Fruit fly (Drosophila melanogaster): ENCODE data around the gene TTLL3A.
A peak's percentile ranks its signal among the peaks of the same experiment; 100 is the strongest.

Gene TTLL3A

dm6 chr2L:6732566-6732965 is 7.4 kb downstream of the TTLL3A start, which contains the start of gene TTLL3B:
Gene TTLL3B, plus strand, starts transcription at chr2L:6732866.
- no peak for TF ChIP-seq CG17801 (GFP tag; optimal IDR thresholded peaks at IDR 0.05; ENCODE audit: partially characterized antibody)

DNA sequence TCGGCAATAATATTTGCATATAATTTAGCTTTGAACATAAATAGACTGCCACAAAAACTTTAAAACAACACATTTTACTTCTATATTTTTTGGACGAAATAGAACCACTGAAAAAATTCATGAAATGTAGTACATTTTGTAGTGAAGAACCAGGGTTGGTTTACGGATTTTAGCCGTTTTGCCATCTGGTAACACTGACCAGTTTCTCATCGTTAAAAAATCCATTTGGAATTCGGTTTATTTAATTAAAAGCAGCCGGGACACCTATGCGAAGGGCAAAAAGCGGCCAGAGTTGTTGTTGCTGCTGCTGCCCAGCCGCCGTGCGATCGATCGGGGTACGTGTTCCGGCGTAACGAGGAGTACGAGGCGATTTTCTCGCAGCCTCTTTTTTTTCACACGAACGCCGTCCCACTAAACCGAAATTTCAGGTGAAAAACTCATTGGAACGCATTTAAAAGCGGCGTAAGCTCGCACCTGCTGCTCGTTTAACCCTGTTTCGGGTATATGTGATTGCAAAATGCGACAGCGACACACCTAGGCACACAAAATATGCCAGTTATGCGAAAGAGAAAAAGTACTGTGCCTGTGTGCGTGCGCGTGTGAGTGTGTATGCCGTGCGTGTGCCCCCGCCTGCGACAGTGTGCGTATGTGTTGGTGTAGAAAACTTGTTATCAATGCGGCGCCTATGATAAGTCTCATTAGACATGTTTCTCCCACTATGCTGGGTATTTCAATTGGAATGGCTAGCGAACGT is 16.1 kb downstream of the TTLL3A start, which contains the start of gene Liprin-alpha:
Liprin-alpha (plus strand) TSS at position 154 of the 754 bp plus-strand sequence.
- TF ChIP-seq CG17801 (GFP tag; optimal IDR thresholded peaks at IDR 0.05; ENCODE audit: partially characterized antibody), result no peak

- TF ChIP-seq CG17801 (GFP tag; optimal IDR thresholded peaks at IDR 0.05; ENCODE audit: partially characterized antibody), result no peak
These were observed 16.9 kb downstream of the TTLL3A start, which contains the start of gene homer for dm6 chr2L:6722822-6723749. Gene homer, minus strand, starts transcription at chr2L:6723359.

- no peak for TF ChIP-seq CG17801 (GFP tag; optimal IDR thresholded peaks at IDR 0.05; ENCODE audit: partially characterized antibody)
These were observed 18.3 kb downstream of the TTLL3A start for dm6 chr2L:6721710-6722109.

dm6 chr2L:6717460-6717859 is 22.5 kb downstream of the TTLL3A start, which contains the start of gene Aatf:
Gene Aatf, plus strand, starts transcription at chr2L:6717625.
- peak; percentile 44 for TF ChIP-seq CG17801 (GFP tag; optimal IDR thresholded peaks at IDR 0.05; ENCODE audit: partially characterized antibody)

dm6 chr2L:6716921-6717320 is 23.1 kb downstream of the TTLL3A start:
- no peak for TF ChIP-seq CG17801 (GFP tag; optimal IDR thresholded peaks at IDR 0.05; ENCODE audit: partially characterized antibody)

DNA sequence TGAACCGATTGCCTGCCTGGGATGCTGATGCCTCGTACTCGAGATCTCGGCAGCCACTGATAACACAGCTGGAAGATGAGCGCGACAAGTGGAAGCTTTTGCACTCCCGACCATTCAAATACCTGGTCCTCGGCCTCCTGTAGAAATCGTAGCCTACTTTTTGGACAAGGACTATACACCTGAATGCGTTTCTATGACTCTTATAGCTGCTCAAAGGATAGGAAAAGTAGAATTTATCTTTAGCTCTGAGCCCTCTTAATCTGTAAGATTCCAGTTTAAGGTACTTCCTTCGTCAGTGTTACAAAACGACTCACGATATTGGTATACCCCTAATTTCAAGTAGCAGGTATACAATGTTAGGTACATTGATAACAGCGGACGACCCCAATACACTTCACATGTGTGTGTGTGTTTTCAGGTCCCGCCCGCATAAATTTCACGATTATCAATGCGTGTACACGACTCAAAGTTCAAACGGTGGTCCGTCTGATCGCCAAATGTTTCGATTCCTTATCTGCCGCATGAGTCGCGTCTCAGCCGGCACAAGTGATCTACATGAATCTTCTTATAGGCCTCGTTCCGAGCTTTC is 23.7 kb downstream of the TTLL3A start, which contains the start of gene AkhR:
AkhR (minus strand) TSS at position 5 of the 589 bp plus-strand sequence.
- TF ChIP-seq CG17801 (GFP tag; optimal IDR thresholded peaks at IDR 0.05; ENCODE audit: partially characterized antibody), result no peak

DNA sequence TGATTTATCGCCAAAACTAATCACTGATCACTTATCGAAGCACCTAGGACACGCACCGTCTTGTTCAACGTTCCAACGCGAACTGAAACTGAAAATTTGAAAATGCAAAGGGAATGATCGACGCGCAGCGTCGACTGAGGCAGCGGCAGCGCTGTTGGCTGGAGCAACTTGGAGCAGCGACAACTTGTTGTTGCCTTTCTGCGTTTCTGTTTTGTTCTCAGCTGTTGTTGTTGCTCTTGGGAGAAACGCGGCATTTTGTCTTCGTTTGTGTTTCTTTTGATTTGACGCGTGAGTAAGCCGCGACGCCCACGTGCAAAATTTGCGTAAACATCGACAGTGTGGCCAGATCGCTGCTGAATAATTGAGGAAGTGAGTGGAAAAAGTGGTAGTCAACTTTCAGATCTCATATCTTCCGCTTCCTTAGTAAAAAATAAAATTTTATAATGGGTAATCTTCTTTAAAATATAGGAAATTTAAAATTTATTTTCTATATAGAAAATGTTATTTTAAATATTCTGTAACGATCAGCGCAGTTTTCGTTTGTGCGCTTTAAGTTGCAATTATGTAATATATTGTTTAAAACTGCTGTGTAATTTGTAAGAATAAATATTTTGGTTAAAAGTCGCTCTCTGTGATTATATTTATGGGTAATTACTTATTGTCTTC is 30.9 kb downstream of the TTLL3A start, which contains the start of gene Tsp:
Tsp (minus strand) TSS at position 90 of the 666 bp plus-strand sequence.
- TF ChIP-seq CG17801 (GFP tag; optimal IDR thresholded peaks at IDR 0.05; ENCODE audit: partially characterized antibody), result no peak

dm6 chr2L:6706368-6706919 is 33.5 kb downstream of the TTLL3A start:
- no peak for TF ChIP-seq CG17801 (GFP tag; optimal IDR thresholded peaks at IDR 0.05; ENCODE audit: partially characterized antibody)

dm6 chr2L:6705081-6705480 is 34.9 kb downstream of the TTLL3A start:
- TF ChIP-seq CG17801 (GFP tag; optimal IDR thresholded peaks at IDR 0.05; ENCODE audit: partially characterized antibody), result no peak

dm6 chr2L:6701409-6702199 is 38.4 kb downstream of the TTLL3A start:
- no peak for TF ChIP-seq CG17801 (GFP tag; optimal IDR thresholded peaks at IDR 0.05; ENCODE audit: partially characterized antibody)

dm6 chr2L:6700742-6701141 is 39.2 kb downstream of the TTLL3A start:
- TF ChIP-seq CG17801 (GFP tag; optimal IDR thresholded peaks at IDR 0.05; ENCODE audit: partially characterized antibody), result no peak

DNA sequence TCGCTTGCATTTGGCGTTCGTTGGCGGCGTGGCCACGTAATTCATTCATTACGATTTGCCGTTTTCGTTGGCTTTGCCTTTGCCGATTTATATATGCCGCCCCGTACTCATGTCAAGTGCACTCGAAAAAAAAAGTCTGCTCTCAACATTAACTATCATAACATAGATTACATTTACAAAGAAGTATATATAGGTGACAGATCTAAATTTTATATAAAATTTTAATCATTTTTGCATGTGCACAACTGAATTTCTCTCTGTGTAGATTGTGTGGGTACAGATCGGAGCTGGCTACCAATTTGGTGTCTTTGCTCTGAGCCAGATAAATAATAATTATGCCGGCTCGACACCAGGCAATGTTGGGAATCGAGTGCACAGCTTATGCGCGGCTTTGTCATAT is 41.6 kb downstream of the TTLL3A start:
- TF ChIP-seq CG17801 (GFP tag; optimal IDR thresholded peaks at IDR 0.05; ENCODE audit: partially characterized antibody), result no peak

Data from ovary, adult (tissue).